Fruit fly (Drosophila melanogaster) whole organism, pupa: Measurements from ENCODE around the gene Osi17.

Experiments
- CG12605 ChIP-seq: fragments of 200-800 bp; sonication (Bioruptor generic); IDR thresholded peaks from 2 replicates; pipeline ENCODE4 v1.3.6; 2022; ENCODE audit warnings: missing biosample characterization, missing genetic modification characterization
- CG14655 ChIP-seq: fragments of 200-800 bp; sonication (Bioruptor generic); optimal IDR thresholded peaks from 3 replicates; lab custom pipeline; 2017; ENCODE audit warnings: mild to moderate bottlenecking, missing biosample characterization, missing genetic modification reagents, missing genetic modification characterization
- CG8301 ChIP-seq: fragments of 200-800 bp; sonication (Bioruptor generic); optimal IDR thresholded peaks from 2 replicates; lab custom pipeline; 2018; ENCODE audit warnings: missing biosample characterization, mild to moderate bottlenecking, missing genetic modification characterization
- CG9948 ChIP-seq: fragments of 200-800 bp; sonication (Bioruptor generic); optimal IDR thresholded peaks from 2 replicates; lab custom pipeline; 2018; ENCODE audit warnings: missing biosample characterization, mild to moderate bottlenecking, missing genetic modification characterization, moderate library complexity

DNA sequence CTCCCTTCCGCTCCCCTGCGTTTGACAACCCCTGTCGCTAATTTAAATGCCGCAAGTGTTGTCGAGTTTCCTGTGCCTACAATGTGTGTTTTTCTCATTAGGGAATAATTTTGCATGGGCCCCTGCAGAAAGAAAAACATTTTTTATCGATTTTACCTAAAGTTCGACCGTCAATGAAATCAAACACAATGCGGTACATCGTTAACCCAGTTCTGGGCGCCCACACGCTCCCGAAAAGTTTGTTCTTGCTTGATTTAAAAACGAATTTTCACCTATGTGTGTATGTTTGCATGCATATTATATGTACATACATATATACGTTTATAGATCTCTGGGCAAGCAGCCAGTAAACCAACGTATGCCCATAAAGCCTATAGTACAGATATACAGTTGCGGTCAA, 40.9 kb downstream of the Osi17 start:
- TF ChIP-seq CG9948 (tag; lab: Kevin White, UChicago) (no peak), CG14655 (GFP tag; lab: Kevin White, UChicago) (no peak), CG8301 (tag; lab: Kevin White, UChicago) (no peak), CG12605 (GFP tag; lab: Robert Waterston, UW) (no peak)
